Worm (Caenorhabditis elegans) whole organism, L4/young adult: ENCODE data around the gene acs-15.

Experiments used
- W03F9.2 ChIP-seq: fragments of 150-350 bp; optimal IDR thresholded peaks from 2 replicates; lab custom pipeline; 2014; ENCODE audit warnings: missing biosample characterization, missing genetic modification characterization
- dao-5 ChIP-seq: sonication (generic microtip); optimal IDR thresholded peaks from 2 replicates; lab custom pipeline; 2016; ENCODE audit warnings: missing genotype, missing genetic modification characterization, moderate library complexity, missing compliant biosample characterization
- him-1 ChIP-seq: sonication (generic microtip); optimal IDR thresholded peaks from 2 replicates; lab custom pipeline; 2016; ENCODE audit warnings: missing genotype, missing genetic modification reagents, missing genetic modification characterization, missing compliant biosample characterization

DNA sequence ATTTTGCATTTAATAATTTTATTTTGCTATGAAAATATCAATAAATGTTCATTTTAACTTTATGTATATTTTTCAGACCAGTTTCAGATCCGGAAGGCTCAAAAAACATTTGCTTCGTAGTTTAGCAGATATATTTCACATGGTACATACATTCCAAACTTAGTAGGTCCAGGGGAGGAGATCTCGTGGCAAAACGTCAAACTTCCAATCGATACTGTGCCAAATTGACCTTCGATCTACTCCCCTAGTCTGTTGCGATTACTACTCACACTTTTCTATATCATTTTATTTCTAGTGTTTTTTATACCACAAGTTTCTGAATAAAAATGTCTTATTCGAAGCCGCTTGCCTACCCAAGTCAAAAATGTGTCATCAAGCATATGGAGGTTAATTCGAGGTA is 21.1 kb upstream of the acs-15 start, which contains the start of gene fbxc-31:
- no peak for TF ChIP-seq dao-5 (tag; lab: Kevin White, UChicago)
- TF ChIP-seq him-1 (tag; lab: Kevin White, UChicago): no peak
- TF ChIP-seq W03F9.2: no peak
